Worm (Caenorhabditis elegans) whole organism, L3 larva: ENCODE results near the gene Y69A2AR.31.

Source experiments
- ceh-28 ChIP-seq: fragments of 150-350 bp; optimal IDR thresholded peaks from 2 replicates; lab custom pipeline; 2014; ENCODE audit warnings: missing biosample characterization, missing genetic modification reagents, missing genetic modification characterization
- elt-3 ChIP-seq, 3 experiments: fragments of 150-350 bp in 1 of 3; sonication (generic microtip) in 2 of 3; optimal IDR thresholded peaks; 2 replicates in 2 of 3; 4 replicates in 1 of 3; lab custom pipeline; 2014 to 2017; ENCODE audit warnings: missing biosample characterization in 3 of 3, missing genetic modification characterization in 3 of 3
- lin-39 ChIP-seq: fragments of 150-350 bp; optimal IDR thresholded peaks from 2 replicates; lab custom pipeline; 2018; ENCODE audit warnings: missing biosample characterization, missing genetic modification reagents, missing genetic modification characterization
- nhr-25 ChIP-seq: sonication (generic microtip); optimal IDR thresholded peaks from 2 replicates; lab custom pipeline; 2017; ENCODE audit warnings: missing biosample characterization, missing genetic modification characterization
- nhr-28 ChIP-seq: fragments of 150-350 bp; optimal IDR thresholded peaks from 2 replicates; lab custom pipeline; 2014; ENCODE audit warnings: missing biosample characterization, missing genetic modification characterization
- nhr-77 ChIP-seq: fragments of 150-350 bp; optimal IDR thresholded peaks from 2 replicates; lab custom pipeline; 2014; ENCODE audit warnings: missing biosample characterization, missing genetic modification characterization
- pha-4 ChIP-seq: fragments of 150-350 bp; optimal IDR thresholded peaks from 2 replicates; lab custom pipeline; 2014; ENCODE audit warnings: missing biosample characterization, missing genetic modification reagents, missing genetic modification characterization
- sea-2 ChIP-seq: fragments of 150-350 bp; sonication (generic microtip); optimal IDR thresholded peaks from 4 replicates; lab custom pipeline; 2014; ENCODE audit warnings: missing biosample characterization, missing genetic modification reagents, missing genetic modification characterization
- ztf-11 ChIP-seq: fragments of 150-350 bp; optimal IDR thresholded peaks from 2 replicates; lab custom pipeline; 2014; ENCODE audit warnings: missing biosample characterization, missing genetic modification characterization

DNA sequence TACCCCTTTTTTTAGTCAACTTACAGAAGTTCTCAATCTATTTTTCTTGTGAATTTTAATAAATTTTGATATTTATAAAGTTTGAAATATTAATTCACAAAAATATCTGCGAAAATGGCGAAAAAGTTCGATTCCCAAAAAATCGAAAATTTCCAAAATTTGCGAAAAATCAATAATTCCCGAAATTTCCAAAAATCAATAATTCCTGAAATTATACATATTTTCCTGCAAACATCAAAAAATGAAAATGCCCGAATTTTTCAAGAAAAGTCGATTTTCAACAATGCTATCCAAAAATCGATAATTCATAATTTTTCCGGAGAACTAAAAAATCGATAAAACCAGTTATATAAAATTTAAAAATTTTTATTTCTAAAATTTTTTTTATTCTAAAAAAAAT lies 13.8 kb downstream of the Y69A2AR.31 start:
- TF ChIP-seq nhr-28 (tag; lab: Kevin White, UChicago) (no peak), nhr-25 (no peak), nhr-77 (no peak), sea-2 (GFP tag; lab: Kevin White, UChicago) (no peak), ceh-28 (peak; percentile 88), ztf-11 (tag; lab: Kevin White, UChicago) (no peak), lin-39 (tag; lab: Kevin White, UChicago) (no peak), elt-3 (tag; optimal IDR thresholded peaks at IDR 0.05; lab: Kevin White, UChicago) (no peak), pha-4 (tag; lab: Kevin White, UChicago) (no peak)
